Worm (Caenorhabditis elegans): ENCODE measurements around the gene delm-1.

delm-1 gene

ce11 chrIV:9094356-9094755, 40.9 kb downstream of the delm-1 start, which contains the start of gene mrpl-42 (continued):
- TF ChIP-seq nhr-11 (tag; optimal IDR thresholded peaks at IDR 0.05) (no peak), nhr-42 (GFP tag; IDR thresholded peaks at IDR 0.05) (no peak), daf-16 (GFP tag; optimal IDR thresholded peaks at IDR 0.05) (no peak), daf-16 (tag; optimal IDR thresholded peaks at IDR 0.05) (no peak), fos-1 (tag; optimal IDR thresholded peaks at IDR 0.05) (no peak)

ce11 chrIV:9093932-9094331, 41.3 kb downstream of the delm-1 start, which contains the start of gene lpl-1:
Gene lpl-1 (minus strand): TSS chrIV:9094032.
- TF ChIP-seq ama-1 (optimal IDR thresholded peaks at IDR 0.05): peak; percentile 6
- TF ChIP-seq F49E8.2 (tag; optimal IDR thresholded peaks at IDR 0.05; ENCODE audit: borderline replicate concordance): no peak

- TF ChIP-seq ctbp-1 (GFP tag; IDR thresholded peaks at IDR 0.05): peak; percentile 67; the same call in 1 of the 2 replicates
- peak; percentile 11 for TF ChIP-seq mep-1 (tag; optimal IDR thresholded peaks at IDR 0.05)
- TF ChIP-seq D1046.2 (GFP tag; IDR thresholded peaks at IDR 0.05): no peak
- TF ChIP-seq nhr-77 (tag; optimal IDR thresholded peaks at IDR 0.05): no peak
- peak; percentile 66 for TF ChIP-seq aha-1 (tag)
- TF ChIP-seq lsy-2 (tag; optimal IDR thresholded peaks at IDR 0.05): peak in 1 of 2 experiments; percentile 12
- TF ChIP-seq ces-1 (GFP tag; optimal IDR thresholded peaks at IDR 0.05): peak; percentile 93
- peak; percentile 72 for TF ChIP-seq fkh-10 (GFP tag; optimal IDR thresholded peaks at IDR 0.05)
Measured at ce11 chrIV:9092011-9092410, 43.3 kb downstream of the delm-1 start.

ce11 chrIV:9090538-9091195, 44.6 kb downstream of the delm-1 start:
- TF ChIP-seq nhr-11 (tag; optimal IDR thresholded peaks at IDR 0.05) (no peak), hlh-30 (tag; optimal IDR thresholded peaks at IDR 0.05; ENCODE audit: insufficient read depth) (peak; percentile 60), unc-62 (GFP tag; optimal IDR thresholded peaks at IDR 0.05 in 1 of 2) (peak in 1 of 2 experiments; percentile 32), unc-62 (tag; optimal IDR thresholded peaks at IDR 0.05) (no peak), nhr-10 (tag; optimal IDR thresholded peaks at IDR 0.05) (no peak), daf-8 (GFP tag; IDR thresholded peaks at IDR 0.05) (no peak), madf-5 (GFP tag; IDR thresholded peaks at IDR 0.05) (no peak), aly-2 (tag; optimal IDR thresholded peaks at IDR 0.05) (no peak), rbr-2 (tag; optimal IDR thresholded peaks at IDR 0.05) (no peak), daf-12 (tag; optimal IDR thresholded peaks at IDR 0.05) (no peak), ctbp-1 (GFP tag; IDR thresholded peaks at IDR 0.05) (no peak), nhr-102 (tag; optimal IDR thresholded peaks at IDR 0.05) (no peak), nhr-25 (tag; optimal IDR thresholded peaks at IDR 0.05; ENCODE audit: borderline replicate concordance, insufficient read depth) (no peak), lsy-2 (tag; optimal IDR thresholded peaks at IDR 0.05) (no peak), mdl-1 (tag; optimal IDR thresholded peaks at IDR 0.05) (no peak)

- TF ChIP-seq daf-16 (GFP tag; optimal IDR thresholded peaks at IDR 0.05): no peak
- TF ChIP-seq daf-16 (tag; optimal IDR thresholded peaks at IDR 0.05): no peak
- no peak for TF ChIP-seq madf-9 (GFP tag; conservative IDR thresholded peaks at IDR 0.05)
- no peak for TF ChIP-seq nhr-48 (tag; optimal IDR thresholded peaks at IDR 0.05)
- TF ChIP-seq dmd-9 (GFP tag; IDR thresholded peaks at IDR 0.05): no peak
- no peak for TF ChIP-seq lir-3 (tag; optimal IDR thresholded peaks at IDR 0.05)
- no peak for TF ChIP-seq nhr-41 (GFP tag; IDR thresholded peaks at IDR 0.05)
- no peak for TF ChIP-seq lin-1 (GFP tag; IDR thresholded peaks at IDR 0.05)
- TF ChIP-seq rbr-2 (tag; optimal IDR thresholded peaks at IDR 0.05): no peak
- no peak for TF ChIP-seq egl-43 (GFP tag; IDR thresholded peaks at IDR 0.05)
- no peak for TF ChIP-seq zag-1 (tag; optimal IDR thresholded peaks at IDR 0.05)
- TF ChIP-seq nhr-77 (tag; optimal IDR thresholded peaks at IDR 0.05): no peak
- no peak for TF ChIP-seq ceh-32 (tag; optimal IDR thresholded peaks at IDR 0.05; ENCODE audit: poor library complexity)
- TF ChIP-seq daf-8 (GFP tag; IDR thresholded peaks at IDR 0.05): no peak
- no peak for TF ChIP-seq F26F4.8 (GFP tag; conservative IDR thresholded peaks at IDR 0.05)
- no peak for TF ChIP-seq tra-1 (GFP tag; IDR thresholded peaks at IDR 0.05)
- TF ChIP-seq ama-1 (optimal IDR thresholded peaks at IDR 0.05): no peak
- TF ChIP-seq spr-1 (tag; optimal IDR thresholded peaks at IDR 0.05): no peak
- TF ChIP-seq unc-39 (tag; optimal IDR thresholded peaks at IDR 0.05): no peak
- no peak for TF ChIP-seq R02D3.7 (tag; optimal IDR thresholded peaks at IDR 0.05)
Measured at ce11 chrIV:9088294-9088693, 47.0 kb downstream of the delm-1 start, which contains the start of gene msa-1. Gene msa-1 (plus strand): TSS chrIV:9088594.

Measured in whole organism, L4 larva.